Fruit fly (Drosophila melanogaster) S2 (cell line): ENCODE results near the gene tant.

Source experiments
- CG8478 ChIP-seq: fragments of >200 bp; optimal IDR thresholded peaks from 2 replicates; lab custom pipeline; 2018
- CTCF ChIP-seq, 2 experiments: fragments of >200 bp; optimal IDR thresholded peaks; 2 replicates each; lab custom pipeline; 2018

tant gene

dm6 chr3L:6062860-6063607 is 8.1 kb downstream of the tant start, which contains the start of gene CG10472:
Gene CG10472, minus strand, starts transcription at chr3L:6062910.
- TF ChIP-seq CG8478 (lab: Kevin White, UChicago) (no peak), CTCF (optimal IDR thresholded peaks at IDR 0.05; lab: Kevin White, UChicago) (no peak)

- TF ChIP-seq CG8478 (lab: Kevin White, UChicago) (no peak), CTCF (optimal IDR thresholded peaks at IDR 0.05; lab: Kevin White, UChicago) (no peak)
These were observed 11.0 kb downstream of the tant start, which contains the start of gene CG42269 for dm6 chr3L:6065881-6066389. Gene CG42269, plus strand, starts transcription at chr3L:6066296.

- TF ChIP-seq CTCF (optimal IDR thresholded peaks at IDR 0.05; lab: Kevin White, UChicago) (no peak), CG8478 (lab: Kevin White, UChicago) (no peak)
These were observed 13.2 kb downstream of the tant start for dm6 chr3L:6068178-6068577.

- TF ChIP-seq CG8478 (lab: Kevin White, UChicago) (no peak), CTCF (optimal IDR thresholded peaks at IDR 0.05; lab: Kevin White, UChicago) (no peak)
These were observed 15.2 kb downstream of the tant start for dm6 chr3L:6070119-6070518.

- no peak for TF ChIP-seq CG8478 (lab: Kevin White, UChicago)
- peak in 1 of 2 experiments; percentile 54 for TF ChIP-seq CTCF (optimal IDR thresholded peaks at IDR 0.05; lab: Kevin White, UChicago)
These were observed 16.7 kb downstream of the tant start, which contains the start of gene CG6602 for dm6 chr3L:6071454-6072189. Gene CG6602, plus strand, starts transcription at chr3L:6072139.

- TF ChIP-seq CTCF (optimal IDR thresholded peaks at IDR 0.05; lab: Kevin White, UChicago) (no peak), CG8478 (lab: Kevin White, UChicago) (no peak)
These were observed 20.2 kb downstream of the tant start, which contains the start of the genes CG13295 and CG6610 for dm6 chr3L:6074975-6075692. Gene CG13295, minus strand, starts transcription at chr3L:6075245. Gene CG6610, plus strand, starts transcription at chr3L:6075536.

dm6 chr3L:6076429-6076828 is 21.5 kb downstream of the tant start, which contains the start of gene ssp6:
Gene ssp6, plus strand, starts transcription at chr3L:6076722.
- TF ChIP-seq CG8478 (lab: Kevin White, UChicago): no peak
- no peak for TF ChIP-seq CTCF (optimal IDR thresholded peaks at IDR 0.05; lab: Kevin White, UChicago)

dm6 chr3L:6082561-6082960 is 27.6 kb downstream of the tant start, which contains the start of gene CG13293:
Gene CG13293, plus strand, starts transcription at chr3L:6082883.
- no peak for TF ChIP-seq CG8478 (lab: Kevin White, UChicago)
- peak; percentile 92 to 97 for TF ChIP-seq CTCF (optimal IDR thresholded peaks at IDR 0.05; lab: Kevin White, UChicago)

- no peak for TF ChIP-seq CG8478 (lab: Kevin White, UChicago)
- no peak for TF ChIP-seq CTCF (optimal IDR thresholded peaks at IDR 0.05; lab: Kevin White, UChicago)
These were observed 29.5 kb downstream of the tant start for dm6 chr3L:6084446-6084845.

- no peak for TF ChIP-seq CG8478 (lab: Kevin White, UChicago)
- TF ChIP-seq CTCF (optimal IDR thresholded peaks at IDR 0.05; lab: Kevin White, UChicago): no peak
These were observed 30.2 kb downstream of the tant start for dm6 chr3L:6085157-6085556.

dm6 chr3L:6085988-6086387 is 31.1 kb downstream of the tant start:
- TF ChIP-seq CG8478 (lab: Kevin White, UChicago): no peak
- no peak for TF ChIP-seq CTCF (optimal IDR thresholded peaks at IDR 0.05; lab: Kevin White, UChicago)

dm6 chr3L:6093213-6093612 is 38.3 kb downstream of the tant start, which contains the start of gene CG10469:
Gene CG10469, minus strand, starts transcription at chr3L:6093313.
- TF ChIP-seq CTCF (optimal IDR thresholded peaks at IDR 0.05; lab: Kevin White, UChicago) (no peak), CG8478 (lab: Kevin White, UChicago) (no peak)

dm6 chr3L:6094697-6095096 is 39.8 kb downstream of the tant start, which contains the start of the genes CG10467 and loj:
Gene CG10467, minus strand, starts transcription at chr3L:6094747.
Gene loj, plus strand, starts transcription at chr3L:6094987.
- TF ChIP-seq CTCF (optimal IDR thresholded peaks at IDR 0.05; lab: Kevin White, UChicago) (no peak), CG8478 (lab: Kevin White, UChicago) (no peak)

dm6 chr3L:6097270-6097669 is 42.3 kb downstream of the tant start, which contains the start of gene Ets65A:
Gene Ets65A, plus strand, starts transcription at chr3L:6097617.
- TF ChIP-seq CG8478 (lab: Kevin White, UChicago) (no peak), CTCF (optimal IDR thresholded peaks at IDR 0.05; lab: Kevin White, UChicago) (no peak)
